Fruit fly (Drosophila melanogaster): ENCODE results near the gene Doc3.
A peak's percentile ranks its signal among the peaks of the same experiment; 100 is the strongest.

Doc3 gene

dm6 chr3L:9025680-9026079 is 20.7 kb downstream of the Doc3 start (continued):
- TF ChIP-seq CG17385 (GFP tag; optimal IDR thresholded peaks at IDR 0.05): peak; percentile 77
- TF ChIP-seq Ptx1 (GFP tag; IDR thresholded peaks at IDR 0.05): peak; percentile 94
- TF ChIP-seq CG10565 (GFP tag; optimal IDR thresholded peaks at IDR 0.05): peak; percentile 20
- peak; percentile 83 to 87 for TF ChIP-seq dpn (GFP tag; optimal IDR thresholded peaks at IDR 0.05)
- TF ChIP-seq CG31441 (GFP tag; IDR thresholded peaks at IDR 0.05): peak; percentile 87
- peak; percentile 73 for TF ChIP-seq Six4 (GFP tag; optimal IDR thresholded peaks at IDR 0.05)
- peak; percentile 64 for TF ChIP-seq HmgZ (tag; optimal IDR thresholded peaks at IDR 0.05)
- TF ChIP-seq CG4424 (GFP tag; optimal IDR thresholded peaks at IDR 0.05): peak; percentile 86
- no peak for TF ChIP-seq lbe (GFP tag; optimal IDR thresholded peaks at IDR 0.05)
- peak; percentile 81 for TF ChIP-seq salm (tag; optimal IDR thresholded peaks at IDR 0.05)
- peak; percentile 67 for TF ChIP-seq CG8281 (tag; optimal IDR thresholded peaks at IDR 0.05)
- peak; percentile 92 for TF ChIP-seq CG17328 (GFP tag; IDR thresholded peaks at IDR 0.05)
- peak in 1 of 2 experiments; percentile 86 for TF ChIP-seq bsh (GFP tag; optimal IDR thresholded peaks at IDR 0.05)
- peak; percentile 62 for TF ChIP-seq MBD-R2 (GFP tag; IDR thresholded peaks at IDR 0.05)
- TF ChIP-seq CG10274 (GFP tag; optimal IDR thresholded peaks at IDR 0.05): peak; percentile 18
- TF ChIP-seq tll (GFP tag; optimal IDR thresholded peaks at IDR 0.05): no peak
- peak; percentile 91 for TF ChIP-seq stc (GFP tag; IDR thresholded peaks at IDR 0.05)
- peak; percentile 93 for TF ChIP-seq CG7839 (tag; optimal IDR thresholded peaks at IDR 0.05)
- peak; percentile 67 for TF ChIP-seq jumu (GFP tag; optimal IDR thresholded peaks at IDR 0.05)
- TF ChIP-seq NC2β (GFP tag; optimal IDR thresholded peaks at IDR 0.05): peak; percentile 65
- TF ChIP-seq al (GFP tag; IDR thresholded peaks at IDR 0.05): peak; percentile 87
- TF ChIP-seq CoRest (tag; optimal IDR thresholded peaks at IDR 0.05): peak; percentile 88
- peak; percentile 61 for TF ChIP-seq sd (tag; optimal IDR thresholded peaks at IDR 0.05)
- TF ChIP-seq CG34422 (GFP tag; IDR thresholded peaks at IDR 0.05): peak; percentile 92
- peak; percentile 86 for TF ChIP-seq onecut (GFP tag; IDR thresholded peaks at IDR 0.05)
- TF ChIP-seq Adf1 (GFP tag; IDR thresholded peaks at IDR 0.05): peak; percentile 22; the same call in 1 of the 2 replicates
- TF ChIP-seq CG11696 (GFP tag; IDR thresholded peaks at IDR 0.05): peak; percentile 58
- TF ChIP-seq CG32772 (GFP tag; IDR thresholded peaks at IDR 0.05): peak; percentile 90
- TF ChIP-seq CG17829 (tag; optimal IDR thresholded peaks at IDR 0.05): peak; percentile 87
- TF ChIP-seq knrl (GFP tag; IDR thresholded peaks at IDR 0.05; ENCODE audit: partially characterized antibody): no peak
- peak; percentile 64 for TF ChIP-seq fd3F (GFP tag; optimal IDR thresholded peaks at IDR 0.05)
- TF ChIP-seq bowl (GFP tag; IDR thresholded peaks at IDR 0.05): peak; percentile 77
- TF ChIP-seq Fer3 (tag; optimal IDR thresholded peaks at IDR 0.05): peak; percentile 79
- TF ChIP-seq inv (GFP tag; IDR thresholded peaks at IDR 0.05; ENCODE audit: partially characterized antibody): no peak
- peak; percentile 12 for TF ChIP-seq CTCF (GFP tag; optimal IDR thresholded peaks at IDR 0.05)
- TF ChIP-seq CG7372 (GFP tag; IDR thresholded peaks at IDR 0.05): peak; percentile 87
- TF ChIP-seq PHDP (tag; optimal IDR thresholded peaks at IDR 0.05): peak; percentile 85
- TF ChIP-seq Neu2 (GFP tag; optimal IDR thresholded peaks at IDR 0.05; ENCODE audit: borderline replicate concordance): no peak
- no peak for TF ChIP-seq CG16813 (GFP tag; IDR thresholded peaks at IDR 0.05; ENCODE audit: partially characterized antibody)
- peak; percentile 74 for TF ChIP-seq Meics (GFP tag; optimal IDR thresholded peaks at IDR 0.05)
- peak; percentile 68 for TF ChIP-seq CG1602 (GFP tag; optimal IDR thresholded peaks at IDR 0.05)
- peak; percentile 83 for TF ChIP-seq CG12219 (GFP tag; optimal IDR thresholded peaks at IDR 0.05)
- peak; percentile 65 for TF ChIP-seq CG13775 (GFP tag; optimal IDR thresholded peaks at IDR 0.05)
- TF ChIP-seq CG8388 (GFP tag; optimal IDR thresholded peaks at IDR 0.05): peak; percentile 83
- TF ChIP-seq fd102C (GFP tag; optimal IDR thresholded peaks at IDR 0.05): peak; percentile 61
- TF ChIP-seq CG31224 (GFP tag; IDR thresholded peaks at IDR 0.05): peak; percentile 82
- peak; percentile 74 for TF ChIP-seq CG12104 (GFP tag; optimal IDR thresholded peaks at IDR 0.05)
- TF ChIP-seq CG10979 (tag; optimal IDR thresholded peaks at IDR 0.05): peak; percentile 87
- peak; percentile 86 for TF ChIP-seq croc (GFP tag; conservative IDR thresholded peaks at IDR 0.05)
- TF ChIP-seq tgo (GFP tag; IDR thresholded peaks at IDR 0.05): peak; percentile 90
- TF ChIP-seq abd-A (tag; optimal IDR thresholded peaks at IDR 0.05): peak; percentile 21

All from whole organism, embryonic.